Worm (Caenorhabditis elegans) whole organism, L4 larva: ENCODE data around the gene T05H10.4.

Experiments
- D1046.2 ChIP-seq: fragments of 200-800 bp; sonication (Bioruptor generic); IDR thresholded peaks from 2 replicates; pipeline ENCODE4 v1.3.6; 2022; ENCODE audit warnings: missing genetic modification characterization, missing compliant biosample characterization
- F26F4.8 ChIP-seq: fragments of 200-800 bp; sonication (Bioruptor generic); conservative IDR thresholded peaks from 2 replicates; pipeline ENCODE4 v1.3.6; 2022; ENCODE audit warnings: missing genetic modification characterization, missing compliant biosample characterization
- F37D6.2 ChIP-seq: sonication (generic microtip); optimal IDR thresholded peaks from 2 replicates; lab custom pipeline; 2016; ENCODE audit warnings: mild to moderate bottlenecking, missing genetic modification characterization, missing compliant biosample characterization
- R02D3.7 ChIP-seq: fragments of 150-350 bp; sonication (generic microtip); optimal IDR thresholded peaks from 3 replicates; lab custom pipeline; 2014; ENCODE audit warnings: missing biosample characterization, missing genetic modification characterization
- T26A8.4 ChIP-seq: fragments of 200-800 bp; sonication (Bioruptor generic); IDR thresholded peaks from 2 replicates; pipeline ENCODE4 v1.3.6; 2022; ENCODE audit warnings: missing genetic modification characterization, missing compliant biosample characterization
- Y75B8A.6 ChIP-seq: fragments of 200-800 bp; sonication (Bioruptor generic); IDR thresholded peaks from 2 replicates; pipeline ENCODE4 v1.3.6; 2022; ENCODE audit warnings: missing genetic modification reagents, missing genetic modification characterization, missing compliant biosample characterization
- ZK337.2 ChIP-seq: fragments of 200-800 bp; sonication (Bioruptor generic); IDR thresholded peaks from 2 replicates; pipeline ENCODE4 v1.3.6; 2022; ENCODE audit warnings: missing genetic modification reagents, missing genetic modification characterization, missing compliant biosample characterization
- aha-1 ChIP-seq: fragments of 150-350 bp; peaks from one replicate; lab custom pipeline; 2014; ENCODE audit warnings: missing biosample characterization, missing genetic modification characterization
- attf-4 ChIP-seq: sonication (generic microtip); optimal IDR thresholded peaks from 3 replicates; lab custom pipeline; 2017; ENCODE audit warnings: missing biosample characterization, missing genetic modification characterization
- ceh-32 ChIP-seq: sonication (generic microtip); optimal IDR thresholded peaks from 2 replicates; lab custom pipeline; 2016; ENCODE audit warnings: mild to moderate bottlenecking, missing genetic modification characterization, missing compliant biosample characterization; ENCODE audit not compliant: poor library complexity
- ceh-62 ChIP-seq: sonication (generic microtip); optimal IDR thresholded peaks from 2 replicates; lab custom pipeline; 2017; ENCODE audit warnings: missing biosample characterization, missing genetic modification characterization
- ceh-82 ChIP-seq: sonication (generic microtip); optimal IDR thresholded peaks from 2 replicates; lab custom pipeline; 2017; ENCODE audit warnings: missing biosample characterization, missing genetic modification characterization
- ces-1 ChIP-seq: fragments of 150-350 bp; sonication (generic microtip); optimal IDR thresholded peaks from 4 replicates; lab custom pipeline; 2014; ENCODE audit warnings: missing biosample characterization, missing genetic modification reagents, missing genetic modification characterization
- ctbp-1 ChIP-seq: fragments of 200-800 bp; sonication (Bioruptor generic); IDR thresholded peaks from 2 replicates; pipeline ENCODE4 v1.3.6; 2022; ENCODE audit warnings: missing genetic modification reagents, missing genetic modification characterization, missing compliant biosample characterization
- daf-16 ChIP-seq, 3 experiments: sonication (generic microtip); optimal IDR thresholded peaks; 2 replicates each; lab custom pipeline; 2016 to 2017; ENCODE audit warnings: missing genetic modification characterization in 3 of 3, missing genetic modification reagents in 3 of 3, mild to moderate bottlenecking in 2 of 3, missing compliant biosample characterization in 2 of 3, missing biosample characterization in 1 of 3, moderate library complexity in 1 of 3
- daf-19 ChIP-seq: fragments of 200-800 bp; sonication (Bioruptor generic); conservative IDR thresholded peaks from 2 replicates; pipeline ENCODE4 v1.3.6; 2022; ENCODE audit warnings: missing genetic modification characterization, missing compliant biosample characterization
- dmd-6 ChIP-seq: fragments of 200-800 bp; sonication (Bioruptor generic); IDR thresholded peaks from 2 replicates; pipeline ENCODE4 v1.3.6; 2022; ENCODE audit warnings: missing genetic modification reagents, missing genetic modification characterization, missing compliant biosample characterization
- dmd-8 ChIP-seq: fragments of 200-800 bp; sonication (Bioruptor generic); IDR thresholded peaks from 2 replicates; pipeline ENCODE4 v1.3.6; 2022; ENCODE audit warnings: missing genetic modification characterization, missing compliant biosample characterization
- egl-27 ChIP-seq: sonication (generic microtip); optimal IDR thresholded peaks from 3 replicates; lab custom pipeline; 2017; ENCODE audit warnings: missing biosample characterization, missing genetic modification reagents, missing genetic modification characterization
- egl-43 ChIP-seq: fragments of 200-800 bp; sonication (Bioruptor generic); IDR thresholded peaks from 2 replicates; pipeline ENCODE4 v1.3.6; 2022; ENCODE audit warnings: missing genetic modification reagents, missing genetic modification characterization, missing compliant biosample characterization
- fkh-10 ChIP-seq: fragments of 150-350 bp; optimal IDR thresholded peaks from 2 replicates; lab custom pipeline; 2014; ENCODE audit warnings: missing biosample characterization, missing genetic modification reagents, missing genetic modification characterization
- fos-1 ChIP-seq: fragments of 150-350 bp; optimal IDR thresholded peaks from 2 replicates; lab custom pipeline; 2014; ENCODE audit warnings: missing biosample characterization, missing genetic modification characterization
- gei-8 ChIP-seq: fragments of 200-800 bp; sonication (Bioruptor generic); optimal IDR thresholded peaks from 2 replicates; lab custom pipeline; 2018; ENCODE audit warnings: mild to moderate bottlenecking, missing genetic modification characterization, missing compliant biosample characterization
- hif-1 ChIP-seq, 2 experiments: sonication (generic microtip); optimal IDR thresholded peaks; 2 replicates each; lab custom pipeline; 2016 to 2017; ENCODE audit warnings: missing compliant biosample characterization in 2 of 2, missing genetic modification characterization in 2 of 2, missing genetic modification reagents in 2 of 2, missing genotype in 2 of 2, mild to moderate bottlenecking in 1 of 2
- hlh-11 ChIP-seq: fragments of 200-800 bp; sonication (Bioruptor generic); optimal IDR thresholded peaks from 2 replicates; lab custom pipeline; 2018; ENCODE audit warnings: mild to moderate bottlenecking, missing genetic modification characterization, missing compliant biosample characterization
- hlh-30 ChIP-seq: sonication (generic microtip); optimal IDR thresholded peaks from 2 replicates; lab custom pipeline; 2017; ENCODE audit warnings: antibody characterized with exemption, mild to moderate bottlenecking, missing genetic modification characterization, missing compliant biosample characterization; ENCODE audit not compliant: insufficient read depth
- lin-1 ChIP-seq: fragments of 200-800 bp; sonication (Bioruptor generic); IDR thresholded peaks from 2 replicates; pipeline ENCODE4 v1.3.6; 2022; ENCODE audit warnings: missing genetic modification reagents, missing genetic modification characterization, missing compliant biosample characterization
- lin-15B ChIP-seq: fragments of 150-350 bp; sonication (generic microtip); optimal IDR thresholded peaks from 3 replicates; lab custom pipeline; 2014; ENCODE audit warnings: missing biosample characterization, missing genetic modification characterization
- lin-38 ChIP-seq: fragments of 200-800 bp; sonication (Bioruptor generic); IDR thresholded peaks from 2 replicates; pipeline ENCODE4 v1.3.6; 2022; ENCODE audit warnings: missing genetic modification reagents, missing genetic modification characterization, missing compliant biosample characterization
- lin-39 ChIP-seq: fragments of 150-350 bp; optimal IDR thresholded peaks from 2 replicates; lab custom pipeline; 2014; ENCODE audit warnings: missing biosample characterization, missing genetic modification reagents, missing genetic modification characterization
- lir-3 ChIP-seq: sonication (generic microtip); optimal IDR thresholded peaks from 2 replicates; lab custom pipeline; 2016; ENCODE audit warnings: mild to moderate bottlenecking, missing genetic modification characterization, missing compliant biosample characterization
- mdl-1 ChIP-seq, 2 experiments: fragments of 150-350 bp in 1 of 2; sonication (generic microtip) in 1 of 2; optimal IDR thresholded peaks; 2 replicates each; lab custom pipeline; 2014 to 2017; ENCODE audit warnings: missing biosample characterization in 2 of 2, missing genetic modification characterization in 2 of 2
- mep-1 ChIP-seq: fragments of 150-350 bp; sonication (generic microtip); optimal IDR thresholded peaks from 3 replicates; lab custom pipeline; 2014; ENCODE audit warnings: missing biosample characterization, missing genetic modification characterization
- mes-2 ChIP-seq: sonication (generic microtip); optimal IDR thresholded peaks from 2 replicates; lab custom pipeline; 2016; ENCODE audit warnings: missing genotype, mild to moderate bottlenecking, missing genetic modification characterization, missing compliant biosample characterization; ENCODE audit not compliant: poor library complexity, severe bottlenecking
- mxl-2 ChIP-seq: fragments of 200-800 bp; sonication (Bioruptor generic); conservative IDR thresholded peaks from 2 replicates; pipeline ENCODE4 v1.3.6; 2022; ENCODE audit warnings: missing genetic modification reagents, missing genetic modification characterization, missing compliant biosample characterization
- nhr-11 ChIP-seq: fragments of 150-350 bp; optimal IDR thresholded peaks from 2 replicates; lab custom pipeline; 2014; ENCODE audit warnings: missing biosample characterization, missing genetic modification characterization
- nhr-111 ChIP-seq: fragments of 200-800 bp; sonication (Bioruptor generic); optimal IDR thresholded peaks from 2 replicates; lab custom pipeline; 2018; ENCODE audit warnings: mild to moderate bottlenecking, missing genetic modification characterization, missing compliant biosample characterization
- nhr-237 ChIP-seq: sonication (generic microtip); optimal IDR thresholded peaks from 2 replicates; lab custom pipeline; 2017; ENCODE audit warnings: missing biosample characterization, missing genetic modification characterization
- nhr-25 ChIP-seq: sonication (generic microtip); optimal IDR thresholded peaks from 2 replicates; lab custom pipeline; 2017; ENCODE audit warnings: missing genetic modification characterization, mild to moderate bottlenecking, missing compliant biosample characterization, antibody characterized with exemption, moderate library complexity, borderline replicate concordance; ENCODE audit not compliant: insufficient read depth
- nhr-28 ChIP-seq: fragments of 150-350 bp; optimal IDR thresholded peaks from 2 replicates; lab custom pipeline; 2014; ENCODE audit warnings: missing biosample characterization, missing genetic modification characterization
- nhr-41 ChIP-seq: fragments of 200-800 bp; sonication (Bioruptor generic); IDR thresholded peaks from 2 replicates; pipeline ENCODE4 v1.3.6; 2022; ENCODE audit warnings: missing genetic modification reagents, missing genetic modification characterization, missing compliant biosample characterization
- nhr-48 ChIP-seq: sonication (generic microtip); optimal IDR thresholded peaks from 2 replicates; lab custom pipeline; 2016; ENCODE audit warnings: mild to moderate bottlenecking, missing genetic modification characterization, missing compliant biosample characterization
- nhr-6 ChIP-seq: fragments of 150-350 bp; optimal IDR thresholded peaks from 2 replicates; lab custom pipeline; 2014; ENCODE audit warnings: missing biosample characterization, missing genetic modification characterization
- nhr-77 ChIP-seq: fragments of 150-350 bp; optimal IDR thresholded peaks from 2 replicates; lab custom pipeline; 2014; ENCODE audit warnings: missing biosample characterization, missing genetic modification characterization
- rbr-2 ChIP-seq: sonication (generic microtip); optimal IDR thresholded peaks from 2 replicates; lab custom pipeline; 2016; ENCODE audit warnings: missing genotype, missing genetic modification characterization, missing compliant biosample characterization
- saeg-2 ChIP-seq: fragments of 200-800 bp; sonication (Bioruptor generic); IDR thresholded peaks from 2 replicates; pipeline ENCODE4 v1.3.6; 2022; ENCODE audit warnings: missing genetic modification reagents, missing genetic modification characterization, missing compliant biosample characterization
- skn-1 ChIP-seq: fragments of 150-350 bp; optimal IDR thresholded peaks from 2 replicates; lab custom pipeline; 2014; ENCODE audit warnings: missing biosample characterization, missing genetic modification characterization
- snpc-4 ChIP-seq: fragments of 150-350 bp; optimal IDR thresholded peaks from 2 replicates; lab custom pipeline; 2014; ENCODE audit warnings: missing biosample characterization, missing genetic modification characterization
- tra-1 ChIP-seq: fragments of 200-800 bp; sonication (Bioruptor generic); IDR thresholded peaks from 2 replicates; pipeline ENCODE4 v1.3.6; 2022; ENCODE audit warnings: missing genetic modification reagents, missing genetic modification characterization, missing compliant biosample characterization
- vab-7 ChIP-seq: fragments of 200-800 bp; sonication (Bioruptor generic); IDR thresholded peaks from 2 replicates; pipeline ENCODE4 v1.3.6; 2022; ENCODE audit warnings: missing genetic modification reagents, missing genetic modification characterization, missing compliant biosample characterization
- ztf-11 ChIP-seq: fragments of 150-350 bp; optimal IDR thresholded peaks from 2 replicates; lab custom pipeline; 2014; ENCODE audit warnings: missing biosample characterization, missing genetic modification characterization

The T05H10.4 gene

DNA sequence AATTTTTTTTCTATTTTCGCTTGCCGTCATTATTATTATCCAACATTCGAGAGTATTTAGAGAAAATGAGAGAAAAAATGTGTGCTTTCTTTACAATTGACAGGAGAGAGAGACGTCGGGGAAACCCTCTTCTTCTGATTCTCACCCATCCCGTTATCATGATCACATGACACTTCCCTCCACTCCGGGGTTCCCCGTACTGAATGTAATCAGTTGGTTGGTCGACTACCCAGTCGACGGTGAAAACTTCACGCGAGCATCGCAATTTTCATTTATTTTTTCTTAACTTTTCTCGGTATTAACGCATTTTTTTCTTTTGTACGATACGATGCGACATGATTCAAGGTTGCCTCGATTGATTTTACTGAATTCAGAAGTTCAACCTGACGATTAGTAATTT lies 36.8 kb upstream of the T05H10.4 start (continued):
- peak; percentile 58; the same call in 1 of the 2 replicates for TF ChIP-seq mxl-2 (GFP tag; lab: Robert Waterston, UW)
- no peak for TF ChIP-seq nhr-25
- TF ChIP-seq aha-1 (tag; lab: Kevin White, UChicago), result peak; percentile 98
- TF ChIP-seq daf-16 (GFP tag; optimal IDR thresholded peaks at IDR 0.05; lab: Kevin White, UChicago), result peak in 1 of 2 experiments; percentile 39
- TF ChIP-seq daf-16 (tag; optimal IDR thresholded peaks at IDR 0.05; lab: Kevin White, UChicago), result peak; percentile 20
- no peak for TF ChIP-seq R02D3.7
- TF ChIP-seq hif-1 (tag; optimal IDR thresholded peaks at IDR 0.05; lab: Kevin White, UChicago), result no peak
- TF ChIP-seq F37D6.2 (tag; lab: Kevin White, UChicago), result no peak
- TF ChIP-seq nhr-48, result peak; percentile 70
- no peak for TF ChIP-seq skn-1 (tag; lab: Kevin White, UChicago)
- no peak; the same call in 1 of the 2 replicates for TF ChIP-seq lin-1 (GFP tag; lab: Robert Waterston, UW)
- TF ChIP-seq ztf-11 (tag; lab: Kevin White, UChicago), result no peak
- no peak for TF ChIP-seq F26F4.8
- TF ChIP-seq daf-19 (GFP tag; lab: Robert Waterston, UW), result no peak
- no peak for TF ChIP-seq nhr-6 (tag; lab: Kevin White, UChicago)
- TF ChIP-seq mes-2 (tag; lab: Kevin White, UChicago), result peak; percentile 61
- TF ChIP-seq nhr-28 (tag; lab: Kevin White, UChicago), result peak; percentile 70
- no peak for TF ChIP-seq ceh-32 (tag; lab: Kevin White, UChicago)
- TF ChIP-seq rbr-2 (tag; lab: Kevin White, UChicago), result no peak
- TF ChIP-seq hlh-11 (tag; lab: Kevin White, UChicago), result peak; percentile 80
- TF ChIP-seq ZK337.2, result no peak
- no peak for TF ChIP-seq lin-39 (tag; lab: Kevin White, UChicago)
- TF ChIP-seq egl-43 (GFP tag; lab: Robert Waterston, UW), result peak; percentile 53; the same call in 1 of the 2 replicates
- no peak for TF ChIP-seq egl-27 (tag; lab: Kevin White, UChicago)
- peak; percentile 15; the same call in 1 of the 2 replicates for TF ChIP-seq T26A8.4 (GFP tag; lab: Robert Waterston, UW)
- TF ChIP-seq ceh-82 (tag; lab: Kevin White, UChicago), result no peak
- TF ChIP-seq ces-1, result no peak
- TF ChIP-seq fos-1, result no peak
- no peak for TF ChIP-seq nhr-237 (tag; lab: Kevin White, UChicago)
- TF ChIP-seq mdl-1 (tag; optimal IDR thresholded peaks at IDR 0.05; lab: Kevin White, UChicago), result peak; percentile 57 to 76
- TF ChIP-seq dmd-8 (GFP tag; lab: Robert Waterston, UW), result no peak
- TF ChIP-seq tra-1 (GFP tag; lab: Robert Waterston, UW), result peak; percentile 76; the same call in 1 of the 2 replicates
- TF ChIP-seq ctbp-1, result no peak
- TF ChIP-seq mep-1, result peak; percentile 15
- 0 out of 2 replicates have a peak, but pooled peaks have one; percentile 7 for TF ChIP-seq D1046.2 (GFP tag; lab: Robert Waterston, UW)
- TF ChIP-seq gei-8 (GFP tag; lab: Kevin White, UChicago), result no peak
- TF ChIP-seq saeg-2 (GFP tag; lab: Robert Waterston, UW), result no peak; the same call in 1 of the 2 replicates
- TF ChIP-seq nhr-77 (tag; lab: Kevin White, UChicago), result peak; percentile 18
- TF ChIP-seq lin-15B (tag; lab: Kevin White, UChicago), result no peak
- no peak for TF ChIP-seq nhr-41 (GFP tag; lab: Robert Waterston, UW)
- no peak for TF ChIP-seq vab-7 (GFP tag; lab: Robert Waterston, UW)
- no peak for TF ChIP-seq nhr-111 (GFP tag; lab: Kevin White, UChicago)
- peak; percentile 35 for TF ChIP-seq nhr-11
- no peak for TF ChIP-seq snpc-4
- TF ChIP-seq attf-4 (tag; lab: Kevin White, UChicago), result no peak
- peak; percentile 95 for TF ChIP-seq dmd-6 (GFP tag; lab: Robert Waterston, UW)
- no peak for TF ChIP-seq ceh-62
- TF ChIP-seq hlh-30, result peak; percentile 79
- peak; percentile 45 for TF ChIP-seq lin-38
- no peak for TF ChIP-seq fkh-10
- no peak for TF ChIP-seq Y75B8A.6 (GFP tag; lab: Robert Waterston, UW)
- TF ChIP-seq lir-3 (tag; lab: Kevin White, UChicago), result no peak
